Worm (Caenorhabditis elegans) whole organism, L2 larva: ENCODE results near the gene srr-8.

Source experiments
- ceh-16 ChIP-seq: fragments of 150-350 bp; optimal IDR thresholded peaks from 2 replicates; lab custom pipeline; 2014; ENCODE audit warnings: missing biosample characterization, missing genetic modification characterization
- ceh-82 ChIP-seq: fragments of 150-350 bp; optimal IDR thresholded peaks from 2 replicates; lab custom pipeline; 2014; ENCODE audit warnings: missing biosample characterization, missing genetic modification characterization
- lin-11 ChIP-seq: fragments of 150-350 bp; sonication (generic microtip); optimal IDR thresholded peaks from 2 replicates; lab custom pipeline; 2014; ENCODE audit warnings: missing biosample characterization, missing genetic modification characterization, inconsistent platforms, mixed read lengths
- lin-13 ChIP-seq: fragments of 150-350 bp; optimal IDR thresholded peaks from 2 replicates; lab custom pipeline; 2014; ENCODE audit warnings: missing biosample characterization, missing genetic modification reagents, missing genetic modification characterization
- lsy-2 ChIP-seq, 2 experiments: fragments of 150-350 bp in 1 of 2; sonication (generic microtip) in 1 of 2; optimal IDR thresholded peaks; 2 replicates each; lab custom pipeline; 2014 to 2017; ENCODE audit warnings: missing biosample characterization in 2 of 2, missing genetic modification characterization in 2 of 2
- nhr-12 ChIP-seq: fragments of 150-350 bp; optimal IDR thresholded peaks from 2 replicates; lab custom pipeline; 2014; ENCODE audit warnings: missing biosample characterization, missing genetic modification characterization
- nhr-23 ChIP-seq: fragments of 150-350 bp; optimal IDR thresholded peaks from 2 replicates; lab custom pipeline; 2014; ENCODE audit warnings: missing biosample characterization, missing genetic modification reagents, missing genetic modification characterization
- ztf-11 ChIP-seq: sonication (generic microtip); optimal IDR thresholded peaks from 2 replicates; lab custom pipeline; 2017; ENCODE audit warnings: missing biosample characterization, missing genetic modification characterization
- ztf-4 ChIP-seq: fragments of 150-350 bp; optimal IDR thresholded peaks from 2 replicates; lab custom pipeline; 2014; ENCODE audit warnings: missing biosample characterization, missing genetic modification characterization

DNA sequence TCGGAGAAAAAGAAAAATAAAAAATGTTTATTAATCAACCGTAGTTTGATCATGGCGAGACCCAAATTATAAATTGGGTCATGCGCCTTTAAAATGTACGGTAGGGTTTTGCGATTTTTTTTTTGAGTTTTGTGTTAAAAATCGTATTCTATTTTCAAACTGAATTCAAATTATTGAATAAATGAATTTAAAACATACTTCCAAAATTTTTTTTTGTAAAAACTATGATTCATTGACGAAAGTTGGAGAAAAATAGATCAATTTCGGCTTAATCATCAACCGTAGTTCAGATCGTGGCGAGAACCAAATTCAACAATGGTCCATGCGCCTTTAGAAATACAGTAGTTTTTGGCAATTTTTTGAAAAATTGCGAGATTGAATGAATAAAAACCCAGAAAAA lies 37.9 kb upstream of the srr-8 start:
- no peak for TF ChIP-seq ceh-82 (tag; lab: Kevin White, UChicago)
- no peak for TF ChIP-seq nhr-12
- no peak for TF ChIP-seq ztf-11
- TF ChIP-seq nhr-23: no peak
- TF ChIP-seq lin-11 (tag; lab: Kevin White, UChicago): no peak
- TF ChIP-seq ceh-16 (tag; lab: Kevin White, UChicago): no peak
- TF ChIP-seq ztf-4 (tag; lab: Kevin White, UChicago): no peak
- no peak for TF ChIP-seq lin-13 (GFP tag; lab: Kevin White, UChicago)
- no peak for TF ChIP-seq lsy-2 (tag; optimal IDR thresholded peaks at IDR 0.05; lab: Kevin White, UChicago)
